Worm (Caenorhabditis elegans): ENCODE data around the gene F36G9.15.

DNA sequence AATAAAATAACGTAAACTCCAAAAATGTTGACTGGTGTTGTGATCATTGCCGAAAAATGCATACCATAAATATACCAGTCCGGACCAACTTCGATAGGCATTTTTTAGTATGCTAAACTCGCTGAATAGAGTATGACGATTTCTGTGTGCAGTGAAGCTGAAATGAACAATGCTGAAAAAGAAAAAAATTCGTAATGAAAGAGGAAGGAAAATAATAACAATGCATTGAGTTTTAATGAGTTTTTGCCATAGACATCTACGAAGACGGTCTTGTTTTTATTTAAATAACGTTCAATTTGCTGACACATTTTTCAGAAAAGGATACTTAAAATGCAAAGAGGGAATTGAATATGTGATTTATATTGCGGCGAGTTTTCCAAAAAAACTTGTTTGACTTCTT, 20.4 kb downstream of the F36G9.15 start, which contains the start of gene sri-1:
- TF ChIP-seq F10E7.11 (tag; optimal IDR thresholded peaks at IDR 0.05) (no peak), mcd-1 (GFP tag; IDR thresholded peaks at IDR 0.05) (no peak), xnd-1 (tag; optimal IDR thresholded peaks at IDR 0.05) (no peak), unc-62 (GFP tag; optimal IDR thresholded peaks at IDR 0.05) (no peak), snpc-4 (GFP tag; optimal IDR thresholded peaks at IDR 0.05) (no peak), snpc-4 (tag; optimal IDR thresholded peaks at IDR 0.05) (no peak), ztf-18 (tag; optimal IDR thresholded peaks at IDR 0.05) (no peak), mel-28 (tag; optimal IDR thresholded peaks at IDR 0.05; ENCODE audit: borderline replicate concordance) (no peak)
